Worm (Caenorhabditis elegans) whole organism, mixed stage, embryonic: ENCODE results near the gene F35D2.3.

Experiments
- M03D4.4 ChIP-seq: sonication (generic microtip); optimal IDR thresholded peaks from 2 replicates; lab custom pipeline; 2017; ENCODE audit warnings: mild to moderate bottlenecking, missing genetic modification characterization, missing compliant biosample characterization
- ceh-39 ChIP-seq: fragments of 150-350 bp; optimal IDR thresholded peaks from 2 replicates; lab custom pipeline; 2014; ENCODE audit warnings: missing biosample characterization, missing genetic modification characterization
- ces-1 ChIP-seq: fragments of 150-350 bp; optimal IDR thresholded peaks from 2 replicates; lab custom pipeline; 2014; ENCODE audit warnings: missing biosample characterization, missing genetic modification reagents, missing genetic modification characterization
- elt-1 ChIP-seq: sonication (generic microtip); optimal IDR thresholded peaks from 2 replicates; lab custom pipeline; 2017; ENCODE audit warnings: missing genetic modification characterization, mild to moderate bottlenecking, missing compliant biosample characterization, antibody characterized with exemption, moderate library complexity, borderline replicate concordance; ENCODE audit not compliant: insufficient read depth
- elt-3 ChIP-seq: fragments of 150-350 bp; optimal IDR thresholded peaks from 2 replicates; lab custom pipeline; 2014; ENCODE audit warnings: missing biosample characterization, missing genetic modification characterization
- mab-5 ChIP-seq: fragments of 150-350 bp; optimal IDR thresholded peaks from 2 replicates; lab custom pipeline; 2014; ENCODE audit warnings: missing biosample characterization, missing genetic modification characterization
- pha-4 ChIP-seq: fragments of 150-350 bp; optimal IDR thresholded peaks from 2 replicates; lab custom pipeline; 2018; ENCODE audit warnings: missing biosample characterization, missing genetic modification reagents, missing genetic modification characterization
- snpc-4 ChIP-seq: fragments of 150-350 bp; optimal IDR thresholded peaks from 2 replicates; lab custom pipeline; 2014; ENCODE audit warnings: missing biosample characterization, missing genetic modification characterization
- unc-120 ChIP-seq: sonication (generic microtip); optimal IDR thresholded peaks from 2 replicates; lab custom pipeline; 2017; ENCODE audit warnings: missing genetic modification characterization, missing compliant biosample characterization; ENCODE audit not compliant: poor library complexity, severe bottlenecking

ce11 chrII:7548044-7548443, 22.4 kb upstream of the F35D2.3 start, which contains the start of gene fbxa-224:
- no peak for TF ChIP-seq elt-1 (tag; lab: Kevin White, UChicago)
- TF ChIP-seq mab-5 (tag; lab: Kevin White, UChicago) = no peak
- no peak for TF ChIP-seq snpc-4
- no peak for TF ChIP-seq M03D4.4 (tag; lab: Kevin White, UChicago)
- no peak for TF ChIP-seq ces-1 (GFP tag; lab: Kevin White, UChicago)
- no peak for TF ChIP-seq elt-3 (tag; lab: Kevin White, UChicago)
- no peak for TF ChIP-seq pha-4 (tag; lab: Kevin White, UChicago)
- no peak for TF ChIP-seq ceh-39 (tag; lab: Kevin White, UChicago)
- TF ChIP-seq unc-120 (tag; lab: Kevin White, UChicago) = no peak
